Worm (Caenorhabditis elegans) whole organism, late embryonic: ENCODE data around the gene bbs-2.

ENCODE experiments used
- C38D4.7 ChIP-seq: fragments of 200-800 bp; sonication (Bioruptor generic); optimal IDR thresholded peaks from 2 replicates; lab custom pipeline; 2018; ENCODE audit warnings: mild to moderate bottlenecking, missing genetic modification characterization, moderate library complexity, missing compliant biosample characterization
- ceh-18 ChIP-seq: sonication (generic microtip); optimal IDR thresholded peaks from 2 replicates; lab custom pipeline; 2016; ENCODE audit warnings: missing genetic modification characterization, missing compliant biosample characterization
- ceh-24 ChIP-seq: sonication (generic microtip); optimal IDR thresholded peaks from 2 replicates; lab custom pipeline; 2016; ENCODE audit warnings: mild to moderate bottlenecking, missing genetic modification characterization, missing compliant biosample characterization
- ceh-31 ChIP-seq: sonication (generic microtip); optimal IDR thresholded peaks from 2 replicates; lab custom pipeline; 2016; ENCODE audit warnings: missing genetic modification characterization, missing compliant biosample characterization
- ceh-45 ChIP-seq: fragments of 200-800 bp; sonication (Bioruptor generic); IDR thresholded peaks from 2 replicates; pipeline ENCODE4 v1.3.6; 2022; ENCODE audit warnings: missing genetic modification reagents, missing genetic modification characterization, missing compliant biosample characterization
- elt-2 ChIP-seq: sonication (generic microtip); optimal IDR thresholded peaks from 2 replicates; lab custom pipeline; 2016; ENCODE audit warnings: missing genetic modification reagents, missing genetic modification characterization, missing compliant biosample characterization
- fkh-10 ChIP-seq: fragments of 150-350 bp; optimal IDR thresholded peaks from 2 replicates; lab custom pipeline; 2014; ENCODE audit warnings: missing biosample characterization, missing genetic modification reagents, missing genetic modification characterization
- madf-2 ChIP-seq: sonication (generic microtip); optimal IDR thresholded peaks from 2 replicates; lab custom pipeline; 2017; ENCODE audit warnings: missing genetic modification characterization, missing compliant biosample characterization
- odd-2 ChIP-seq: sonication (generic microtip); optimal IDR thresholded peaks from 2 replicates; lab custom pipeline; 2017; ENCODE audit warnings: antibody characterized with exemption, mild to moderate bottlenecking, missing genetic modification characterization, missing compliant biosample characterization
- rnt-1 ChIP-seq: sonication (generic microtip); optimal IDR thresholded peaks from 2 replicates; lab custom pipeline; 2016; ENCODE audit warnings: missing genetic modification characterization, missing compliant biosample characterization
- sox-4 ChIP-seq: sonication (generic microtip); optimal IDR thresholded peaks from 2 replicates; lab custom pipeline; 2017; ENCODE audit warnings: mild to moderate bottlenecking, missing genetic modification characterization, inconsistent platforms, missing compliant biosample characterization
- unc-42 ChIP-seq: sonication (generic microtip); optimal IDR thresholded peaks from 2 replicates; lab custom pipeline; 2016; ENCODE audit warnings: missing genotype, missing genetic modification characterization, missing compliant biosample characterization

ce11 chrIV:7943272-7943671 is 9.4 kb downstream of the bbs-2 start:
- TF ChIP-seq C38D4.7 (GFP tag; lab: Kevin White, UChicago) = no peak
- no peak for TF ChIP-seq ceh-45 (GFP tag; lab: Robert Waterston, UW)
- TF ChIP-seq ceh-31 (tag; lab: Kevin White, UChicago) = no peak
- TF ChIP-seq elt-2 (tag; lab: Kevin White, UChicago) = no peak
- no peak for TF ChIP-seq madf-2 (tag; lab: Kevin White, UChicago)
- no peak for TF ChIP-seq ceh-18 (tag; lab: Kevin White, UChicago)
- no peak for TF ChIP-seq ceh-24 (tag; lab: Kevin White, UChicago)
- no peak for TF ChIP-seq unc-42 (tag; lab: Kevin White, UChicago)
- TF ChIP-seq rnt-1 (tag; lab: Kevin White, UChicago) = no peak
- no peak for TF ChIP-seq odd-2 (tag; lab: Kevin White, UChicago)
- TF ChIP-seq fkh-10 (GFP tag; lab: Kevin White, UChicago) = no peak
- TF ChIP-seq sox-4 = no peak
